Worm (Caenorhabditis elegans) whole organism, young adult: ENCODE results near the gene K01A6.6.

ENCODE experiments used
- F49E8.2 ChIP-seq: sonication (generic microtip); optimal IDR thresholded peaks from 3 replicates; lab custom pipeline; 2017; ENCODE audit warnings: missing genetic modification characterization, mild to moderate bottlenecking, missing compliant biosample characterization, antibody characterized with exemption, moderate library complexity; ENCODE audit not compliant: insufficient read depth
- ceh-40 ChIP-seq: fragments of 200-800 bp; sonication (Bioruptor generic); IDR thresholded peaks from 2 replicates; pipeline ENCODE4 v1.3.6; 2022; ENCODE audit warnings: missing genetic modification characterization, missing compliant biosample characterization
- ceh-79 ChIP-seq: sonication (generic microtip); optimal IDR thresholded peaks from 2 replicates; lab custom pipeline; 2017; ENCODE audit warnings: mild to moderate bottlenecking, missing genetic modification characterization, missing compliant biosample characterization
- dox-1 ChIP-seq: fragments of 200-800 bp; sonication (Bioruptor generic); IDR thresholded peaks from 2 replicates; pipeline ENCODE4 v1.3.6; 2022; ENCODE audit warnings: missing genetic modification reagents, missing genetic modification characterization, missing compliant biosample characterization
- ets-4 ChIP-seq: fragments of 200-800 bp; sonication (Bioruptor generic); optimal IDR thresholded peaks from 2 replicates; lab custom pipeline; 2018; ENCODE audit warnings: mild to moderate bottlenecking, missing genetic modification characterization, missing compliant biosample characterization
- hlh-12 ChIP-seq: sonication (generic microtip); optimal IDR thresholded peaks from 2 replicates; lab custom pipeline; 2016; ENCODE audit warnings: missing genetic modification characterization, missing compliant biosample characterization
- mxl-1 ChIP-seq: sonication (generic microtip); optimal IDR thresholded peaks from 2 replicates; lab custom pipeline; 2016; ENCODE audit warnings: missing genetic modification characterization, missing compliant biosample characterization
- repo-1 ChIP-seq: sonication (generic microtip); optimal IDR thresholded peaks from 2 replicates; lab custom pipeline; 2017; ENCODE audit warnings: mild to moderate bottlenecking, missing genetic modification characterization, missing compliant biosample characterization
- tbp1 ChIP-seq: fragments of 200-800 bp; sonication (Bioruptor generic); optimal IDR thresholded peaks from 2 replicates; lab custom pipeline; 2018; ENCODE audit warnings: mild to moderate bottlenecking, missing genetic modification characterization, missing compliant biosample characterization

- TF ChIP-seq tbp1 (no peak), ceh-79 (tag; lab: Kevin White, UChicago) (no peak), ceh-40 (GFP tag; lab: Robert Waterston, UW) (no peak), F49E8.2 (tag; lab: Kevin White, UChicago) (no peak), hlh-12 (tag; lab: Kevin White, UChicago) (no peak), ets-4 (GFP tag; lab: Kevin White, UChicago) (no peak), dox-1 (GFP tag; lab: Robert Waterston, UW) (no peak), mxl-1 (tag; lab: Kevin White, UChicago) (no peak), repo-1 (tag; lab: Kevin White, UChicago) (no peak)
These were observed 24.7 kb downstream of the K01A6.6 start for ce11 chrIV:11759852-11760251.
